Worm (Caenorhabditis elegans): Measurements from ENCODE around the gene flp-4.

Gene flp-4

ce11 chrII:10034769-10035168 is 13.9 kb upstream of the flp-4 start (continued):
- TF ChIP-seq snpc-1.2 (GFP tag; IDR thresholded peaks at IDR 0.05) = peak; percentile 58; the same call in 1 of the 2 replicates

DNA sequence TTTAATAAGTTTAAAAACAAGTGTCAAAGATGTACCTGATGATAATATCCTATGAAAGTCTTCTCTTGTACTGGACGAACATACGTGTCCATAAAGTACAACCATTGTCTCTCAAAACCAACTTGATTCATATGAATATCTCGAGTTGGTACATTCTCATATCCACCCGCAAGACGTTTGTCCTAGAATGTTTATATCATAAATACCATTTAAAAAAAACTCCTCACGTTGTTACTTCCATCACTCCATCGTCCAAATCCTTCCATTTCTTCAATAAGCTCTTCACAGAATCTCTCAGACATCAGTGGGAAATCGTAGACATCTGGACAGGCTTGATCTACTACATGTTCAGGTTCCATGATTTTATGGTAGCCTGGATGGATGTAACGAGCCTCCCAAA is 13.2 kb upstream of the flp-4 start:
- peak in 1 of 2 experiments; percentile 93 for TF ChIP-seq unc-62 (GFP tag; optimal IDR thresholded peaks at IDR 0.05 in 1 of 2)
- TF ChIP-seq unc-62 (tag; optimal IDR thresholded peaks at IDR 0.05) = no peak
- TF ChIP-seq nhr-6 (tag; optimal IDR thresholded peaks at IDR 0.05) = no peak
- no peak for TF ChIP-seq rbr-2 (tag; optimal IDR thresholded peaks at IDR 0.05)
- no peak for TF ChIP-seq lin-13 (GFP tag; optimal IDR thresholded peaks at IDR 0.05)
- TF ChIP-seq lim-7 (GFP tag; IDR thresholded peaks at IDR 0.05) = no peak
- TF ChIP-seq duxl-1 (tag; optimal IDR thresholded peaks at IDR 0.05; ENCODE audit: poor library complexity) = no peak
- no peak for TF ChIP-seq Y105C5A.15 (GFP tag; IDR thresholded peaks at IDR 0.05)

DNA sequence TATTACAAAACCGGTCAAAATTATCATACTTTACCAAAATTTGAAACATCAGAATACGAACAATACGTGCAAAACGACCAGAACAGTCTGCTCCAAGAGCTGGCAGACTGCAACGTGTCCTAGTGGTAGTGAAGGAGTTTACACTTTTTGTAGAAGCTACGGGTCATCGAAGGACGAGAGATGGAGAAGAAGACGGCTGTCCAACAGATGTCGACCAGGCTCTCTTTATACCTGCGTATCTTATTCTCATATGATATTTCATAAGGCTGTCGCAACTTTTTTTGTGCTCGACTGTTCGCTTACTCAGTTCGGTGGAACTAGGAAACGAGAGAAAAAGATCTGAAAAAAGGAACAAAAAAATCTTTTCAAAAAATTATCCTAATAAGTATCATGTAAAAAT is 8.9 kb upstream of the flp-4 start, which contains the start of gene let-268:
Gene let-268 (minus strand): TSS at position 182 of the 400 bp plus-strand sequence.
- no peak for TF ChIP-seq spr-1 (tag; optimal IDR thresholded peaks at IDR 0.05)
- no peak for TF ChIP-seq nhr-25 (tag; optimal IDR thresholded peaks at IDR 0.05; ENCODE audit: borderline replicate concordance, insufficient read depth)
- TF ChIP-seq rbr-2 (tag; optimal IDR thresholded peaks at IDR 0.05) = no peak
- peak in 1 of 2 experiments; percentile 40 for TF ChIP-seq hif-1 (tag; optimal IDR thresholded peaks at IDR 0.05)
- no peak for TF ChIP-seq lim-7 (GFP tag; IDR thresholded peaks at IDR 0.05)
- peak; percentile 7 for TF ChIP-seq aha-1 (tag)
- no peak for TF ChIP-seq nhr-41 (GFP tag; IDR thresholded peaks at IDR 0.05)
- no peak for TF ChIP-seq nhr-48 (tag; optimal IDR thresholded peaks at IDR 0.05)
- no peak for TF ChIP-seq zip-2 (tag; optimal IDR thresholded peaks at IDR 0.05)
- no peak for TF ChIP-seq D1046.2 (GFP tag; IDR thresholded peaks at IDR 0.05)
- peak; percentile 12 for TF ChIP-seq hlh-11 (tag; optimal IDR thresholded peaks at IDR 0.05)
- no peak for TF ChIP-seq ceh-44 (GFP tag; IDR thresholded peaks at IDR 0.05)
- no peak for TF ChIP-seq daf-12 (tag; optimal IDR thresholded peaks at IDR 0.05)
- TF ChIP-seq lir-3 (tag; optimal IDR thresholded peaks at IDR 0.05) = no peak
- TF ChIP-seq Y105C5A.15 (GFP tag; IDR thresholded peaks at IDR 0.05) = no peak
- TF ChIP-seq mep-1 (tag; optimal IDR thresholded peaks at IDR 0.05) = no peak
- no peak for TF ChIP-seq F10B5.3 (tag; optimal IDR thresholded peaks at IDR 0.05)
- no peak for TF ChIP-seq nhr-76 (tag; optimal IDR thresholded peaks at IDR 0.05)
- no peak for TF ChIP-seq madf-9 (GFP tag; conservative IDR thresholded peaks at IDR 0.05)
- no peak for TF ChIP-seq zag-1 (tag; optimal IDR thresholded peaks at IDR 0.05)
- TF ChIP-seq set-16 (GFP tag; IDR thresholded peaks at IDR 0.05) = no peak

- TF ChIP-seq pqm-1 (tag; optimal IDR thresholded peaks at IDR 0.05) = no peak
- no peak for TF ChIP-seq lin-29 (GFP tag; IDR thresholded peaks at IDR 0.05)
- no peak for TF ChIP-seq lir-3 (tag; optimal IDR thresholded peaks at IDR 0.05)
- TF ChIP-seq nhr-102 (tag; optimal IDR thresholded peaks at IDR 0.05) = no peak
- no peak for TF ChIP-seq aly-2 (tag; optimal IDR thresholded peaks at IDR 0.05)
- no peak for TF ChIP-seq Y5F2A.4 (GFP tag; optimal IDR thresholded peaks at IDR 0.05)
- no peak for TF ChIP-seq snpc-4 (tag; optimal IDR thresholded peaks at IDR 0.05)
- TF ChIP-seq mes-2 (tag; optimal IDR thresholded peaks at IDR 0.05; ENCODE audit: poor library complexity, severe bottlenecking) = no peak
- no peak for TF ChIP-seq T26A8.4 (GFP tag; IDR thresholded peaks at IDR 0.05)
- no peak for TF ChIP-seq mdt-29 (GFP tag; IDR thresholded peaks at IDR 0.05)
- no peak for TF ChIP-seq gei-8 (GFP tag; optimal IDR thresholded peaks at IDR 0.05)
- TF ChIP-seq nhr-11 (tag; optimal IDR thresholded peaks at IDR 0.05) = no peak
- no peak for TF ChIP-seq lin-13 (GFP tag; optimal IDR thresholded peaks at IDR 0.05)
- no peak for TF ChIP-seq ceh-32 (tag; optimal IDR thresholded peaks at IDR 0.05; ENCODE audit: poor library complexity)
- no peak for TF ChIP-seq ztf-7 (tag; optimal IDR thresholded peaks at IDR 0.05)
- TF ChIP-seq zip-11 (GFP tag; IDR thresholded peaks at IDR 0.05) = no peak
- no peak for TF ChIP-seq unc-62 (GFP tag; optimal IDR thresholded peaks at IDR 0.05 in 1 of 2)
- TF ChIP-seq unc-62 (tag; optimal IDR thresholded peaks at IDR 0.05) = no peak
- TF ChIP-seq unc-130 (GFP tag; optimal IDR thresholded peaks at IDR 0.05) = no peak
- TF ChIP-seq spr-1 (tag; optimal IDR thresholded peaks at IDR 0.05) = no peak
Observed at ce11 chrII:10040834-10041233, 7.8 kb upstream of the flp-4 start, which contains the start of gene ogr-2. Gene ogr-2, plus strand, starts transcription at chrII:10041134.

Data from whole organism, L4 larva.